Worm (Caenorhabditis elegans): ENCODE data around the gene git-1.

DNA sequence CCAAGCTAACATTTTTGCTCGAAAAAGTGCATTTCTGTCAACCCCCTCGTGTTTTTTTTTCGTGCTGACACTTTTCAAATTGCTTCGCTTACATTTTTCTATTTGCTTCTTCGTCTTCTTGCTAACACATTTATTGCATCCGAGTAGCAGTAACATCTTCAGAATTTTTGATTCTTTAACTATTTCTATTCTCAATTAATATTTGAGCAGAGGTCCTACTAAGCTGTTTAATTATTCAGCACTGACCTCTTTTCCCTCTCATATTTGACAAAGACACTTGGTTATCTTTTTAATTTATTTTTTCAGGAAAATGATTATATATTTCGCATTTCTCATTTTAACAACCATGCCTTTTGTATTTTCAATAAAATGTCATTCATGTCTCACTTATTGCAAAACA, 21.0 kb downstream of the git-1 start, which contains the start of gene F59F5.5:
- TF ChIP-seq ceh-100 (GFP tag; IDR thresholded peaks at IDR 0.05), result no peak
- TF ChIP-seq let-607 (tag; optimal IDR thresholded peaks at IDR 0.05), result no peak
- TF ChIP-seq F52B5.7 (tag; optimal IDR thresholded peaks at IDR 0.05), result no peak
- no peak for TF ChIP-seq pha-4 (tag; optimal IDR thresholded peaks at IDR 0.05)
- no peak for TF ChIP-seq let-526 (GFP tag; IDR thresholded peaks at IDR 0.05)
